Worm (Caenorhabditis elegans): ENCODE results near the gene cyp-33B1.

- TF ChIP-seq snpc-3.4 (tag; optimal IDR thresholded peaks at IDR 0.05) (no peak), ets-4 (GFP tag; optimal IDR thresholded peaks at IDR 0.05) (no peak)
Measured at ce11 chrV:9035685-9036084, 5.4 kb upstream of the cyp-33B1 start, which contains the start of gene srsx-34.

Measured in whole organism, young adult.